Fruit fly (Drosophila melanogaster) whole organism, embryonic: ENCODE measurements around the gene Ilk.

Experiments used
- Antp ChIP-seq: fragments of 200-800 bp; sonication (Bioruptor generic); optimal IDR thresholded peaks from 3 replicates; lab custom pipeline; 2016; ENCODE audit warnings: missing biosample characterization, missing genetic modification characterization
- Atf3 ChIP-seq: fragments of 200-800 bp; sonication (Bioruptor generic); optimal IDR thresholded peaks from 3 replicates; lab custom pipeline; 2016; ENCODE audit warnings: missing biosample characterization, missing genetic modification characterization
- B-H1 ChIP-seq: fragments of 200-800 bp; sonication (Bioruptor generic); IDR thresholded peaks from 3 replicates; pipeline ENCODE4 v1.3.6; 2022; ENCODE audit warnings: missing biosample characterization, missing genetic modification characterization
- CG10979 ChIP-seq: fragments of 200-800 bp; sonication (Bioruptor generic); optimal IDR thresholded peaks from 2 replicates; lab custom pipeline; 2018; ENCODE audit warnings: missing biosample characterization, mild to moderate bottlenecking, missing genetic modification characterization, moderate library complexity
- CG11504 ChIP-seq: fragments of 200-800 bp; sonication (Bioruptor generic); optimal IDR thresholded peaks from 3 replicates; lab custom pipeline; 2019; ENCODE audit warnings: missing biosample characterization, mild to moderate bottlenecking, missing genetic modification characterization, moderate library complexity
- CG12236 ChIP-seq: fragments of 200-800 bp; sonication (Bioruptor generic); optimal IDR thresholded peaks from 2 replicates; lab custom pipeline; 2016; ENCODE audit warnings: missing biosample characterization, missing genetic modification characterization
- CG12942 ChIP-seq: fragments of 200-800 bp; sonication (Bioruptor generic); optimal IDR thresholded peaks from 3 replicates; lab custom pipeline; 2016; ENCODE audit warnings: missing biosample characterization, missing genetic modification characterization
- CG15011 ChIP-seq: fragments of 200-800 bp; sonication (Bioruptor generic); optimal IDR thresholded peaks from 3 replicates; lab custom pipeline; 2018; ENCODE audit warnings: missing biosample characterization, mild to moderate bottlenecking, missing genetic modification characterization
- CG1529 ChIP-seq: fragments of 200-800 bp; sonication (Bioruptor generic); optimal IDR thresholded peaks from 3 replicates; lab custom pipeline; 2018; ENCODE audit warnings: missing biosample characterization, missing genetic modification characterization
- CG18599 ChIP-seq: fragments of 200-800 bp; sonication (Bioruptor generic); optimal IDR thresholded peaks from 3 replicates; lab custom pipeline; 2017; ENCODE audit warnings: missing biosample characterization, missing genetic modification characterization, mild to moderate bottlenecking, moderate library complexity, missing genetic modification reagents
- CG2120 ChIP-seq: fragments of 200-800 bp; sonication (Bioruptor generic); optimal IDR thresholded peaks from 3 replicates; lab custom pipeline; 2016; ENCODE audit warnings: missing biosample characterization, missing genetic modification characterization
- CG30020 ChIP-seq: fragments of 200-800 bp; optimal IDR thresholded peaks from 2 replicates; lab custom pipeline; 2019; ENCODE audit warnings: missing biosample characterization, mild to moderate bottlenecking, missing genetic modification characterization, moderate library complexity
- CG31441 ChIP-seq: fragments of 200-800 bp; sonication (Bioruptor generic); IDR thresholded peaks from 2 replicates; pipeline ENCODE4 v1.3.6; 2022; ENCODE audit warnings: missing biosample characterization, missing genetic modification characterization
- CG4820 ChIP-seq: fragments of 200-800 bp; sonication (Bioruptor generic); optimal IDR thresholded peaks from 3 replicates; lab custom pipeline; 2016; ENCODE audit warnings: missing biosample characterization, missing genetic modification characterization
- CG5180 ChIP-seq: fragments of 200-800 bp; sonication (Bioruptor generic); optimal IDR thresholded peaks from 3 replicates; lab custom pipeline; 2017; ENCODE audit warnings: missing biosample characterization, missing genetic modification characterization, mild to moderate bottlenecking, moderate library complexity, missing genetic modification reagents
- CG8281 ChIP-seq: fragments of 200-800 bp; sonication (Bioruptor generic); optimal IDR thresholded peaks from 2 replicates; lab custom pipeline; 2018; ENCODE audit warnings: missing biosample characterization, mild to moderate bottlenecking, missing genetic modification characterization, moderate library complexity
- CG8478 ChIP-seq: fragments of >200 bp; optimal IDR thresholded peaks from 2 replicates; lab custom pipeline; 2018
- CHES-1-like ChIP-seq: fragments of 200-800 bp; sonication (Bioruptor generic); optimal IDR thresholded peaks from 2 replicates; lab custom pipeline; 2016; ENCODE audit warnings: missing biosample characterization, missing genetic modification characterization
- CoRest ChIP-seq: fragments of 200-800 bp; sonication (Bioruptor generic); optimal IDR thresholded peaks from 3 replicates; lab custom pipeline; 2018; ENCODE audit warnings: missing biosample characterization, mild to moderate bottlenecking, missing genetic modification characterization, moderate library complexity
- D ChIP-seq, 2 experiments: fragments of 200-800 bp in 1 of 2; fragments of >200 bp in 1 of 2; sonication (Bioruptor generic) in 1 of 2; optimal IDR thresholded peaks; 2 replicates in 1 of 2; 3 replicates in 1 of 2; lab custom pipeline; 2017; ENCODE audit warnings: mild to moderate bottlenecking in 1 of 2, missing biosample characterization in 1 of 2, missing genetic modification characterization in 1 of 2, missing genetic modification reagents in 1 of 2
- Dad ChIP-seq: fragments of 200-800 bp; sonication (Bioruptor generic); optimal IDR thresholded peaks from 3 replicates; lab custom pipeline; 2016; ENCODE audit warnings: missing biosample characterization, missing genetic modification characterization
- Dref ChIP-seq: fragments of 200-800 bp; sonication (Bioruptor generic); IDR thresholded peaks from 2 replicates; pipeline ENCODE4 v1.3.6; 2022; ENCODE audit warnings: missing biosample characterization, missing genetic modification characterization
- Drgx ChIP-seq: fragments of 200-800 bp; sonication (Bioruptor generic); IDR thresholded peaks from 2 replicates; pipeline ENCODE4 v1.3.6; 2022; ENCODE audit warnings: missing biosample characterization, missing genetic modification characterization
- Gug ChIP-seq: fragments of 200-800 bp; sonication (Bioruptor generic); IDR thresholded peaks from 4 replicates; pipeline ENCODE4 v1.3.6; 2022; ENCODE audit warnings: missing biosample characterization, missing genetic modification characterization
- Hand ChIP-seq: fragments of 200-800 bp; sonication (Bioruptor generic); optimal IDR thresholded peaks from 2 replicates; lab custom pipeline; 2017; ENCODE audit warnings: mild to moderate bottlenecking, missing biosample characterization, missing genetic modification reagents, missing genetic modification characterization
- Hr3 ChIP-seq: fragments of 200-800 bp; sonication (Bioruptor generic); optimal IDR thresholded peaks from 3 replicates; lab custom pipeline; 2016; ENCODE audit warnings: missing biosample characterization, missing genetic modification characterization
- Jarid2 ChIP-seq: fragments of 200-800 bp; sonication (Bioruptor generic); optimal IDR thresholded peaks from 3 replicates; lab custom pipeline; 2017; ENCODE audit warnings: mild to moderate bottlenecking, missing biosample characterization, missing genetic modification reagents, missing genetic modification characterization
- Myb ChIP-seq: fragments of 200-800 bp; sonication (Bioruptor generic); optimal IDR thresholded peaks from 2 replicates; lab custom pipeline; 2016; ENCODE audit warnings: missing biosample characterization, missing genetic modification characterization
- NK7.1 ChIP-seq: fragments of 200-800 bp; sonication (Bioruptor generic); optimal IDR thresholded peaks from 3 replicates; lab custom pipeline; 2016; ENCODE audit warnings: missing biosample characterization, missing genetic modification characterization
- Sox100B ChIP-seq: fragments of 200-800 bp; sonication (Bioruptor generic); optimal IDR thresholded peaks from 3 replicates; lab custom pipeline; 2018; ENCODE audit warnings: missing biosample characterization, mild to moderate bottlenecking, missing genetic modification characterization
- Tbp ChIP-seq: fragments of >200 bp; optimal IDR thresholded peaks from 2 replicates; lab custom pipeline; 2018; ENCODE audit warnings: missing biosample characterization, missing genetic modification characterization
- abd-A ChIP-seq: fragments of 200-800 bp; sonication (Bioruptor generic); optimal IDR thresholded peaks from 3 replicates; lab custom pipeline; 2019; ENCODE audit warnings: missing biosample characterization, mild to moderate bottlenecking, missing genetic modification characterization, moderate library complexity
- bbx ChIP-seq: fragments of 200-800 bp; sonication (Bioruptor generic); IDR thresholded peaks from 2 replicates; pipeline ENCODE4 v1.3.6; 2022; ENCODE audit warnings: missing biosample characterization, missing genetic modification characterization; ENCODE audit not compliant: partially characterized antibody
- cato ChIP-seq: fragments of 200-800 bp; sonication (Bioruptor generic); optimal IDR thresholded peaks from 2 replicates; lab custom pipeline; 2016; ENCODE audit warnings: missing biosample characterization, missing genetic modification characterization, borderline replicate concordance
- caup ChIP-seq: fragments of 200-800 bp; sonication (Bioruptor generic); optimal IDR thresholded peaks from 3 replicates; lab custom pipeline; 2017; ENCODE audit warnings: missing biosample characterization, mild to moderate bottlenecking, missing genetic modification characterization, moderate library complexity; ENCODE audit not compliant: severe bottlenecking
- chinmo ChIP-seq: fragments of 200-800 bp; sonication (Bioruptor generic); IDR thresholded peaks from 4 replicates; pipeline ENCODE4 v1.3.6; 2022; ENCODE audit warnings: missing biosample characterization, missing genetic modification characterization; ENCODE audit not compliant: partially characterized antibody
- crp ChIP-seq, 2 experiments: fragments of 200-800 bp; sonication (Bioruptor generic); optimal IDR thresholded peaks; 2 replicates in 1 of 2; 3 replicates in 1 of 2; lab custom pipeline; 2017; ENCODE audit warnings: missing biosample characterization in 2 of 2, missing genetic modification characterization in 2 of 2, mild to moderate bottlenecking in 1 of 2, moderate library complexity in 1 of 2
- da ChIP-seq: fragments of 200-800 bp; sonication (Bioruptor generic); optimal IDR thresholded peaks from 2 replicates; lab custom pipeline; 2016; ENCODE audit warnings: missing biosample characterization, missing genetic modification characterization
- dimm ChIP-seq: fragments of 200-800 bp; sonication (Bioruptor generic); IDR thresholded peaks from 2 replicates; pipeline ENCODE4 v1.3.6; 2022; ENCODE audit warnings: missing biosample characterization, missing genetic modification characterization
- hbn ChIP-seq: fragments of 200-800 bp; sonication (Bioruptor generic); IDR thresholded peaks from 2 replicates; pipeline ENCODE4 v1.3.6; 2022; ENCODE audit warnings: missing biosample characterization, missing genetic modification characterization; ENCODE audit not compliant: partially characterized antibody
- jigr1 ChIP-seq: fragments of 200-800 bp; sonication (Bioruptor generic); IDR thresholded peaks from 3 replicates; pipeline ENCODE4 v1.3.6; 2022; ENCODE audit warnings: missing biosample characterization, missing genetic modification characterization
- pita ChIP-seq: fragments of 200-800 bp; sonication (Bioruptor generic); optimal IDR thresholded peaks from 2 replicates; lab custom pipeline; 2017; ENCODE audit warnings: missing biosample characterization, mild to moderate bottlenecking, missing genetic modification characterization
- sens-2 ChIP-seq: fragments of 200-800 bp; sonication (Bioruptor generic); IDR thresholded peaks from 2 replicates; pipeline ENCODE4 v1.3.6; 2022; ENCODE audit warnings: missing biosample characterization, missing genetic modification characterization
- sima ChIP-seq: fragments of 200-800 bp; sonication (Bioruptor generic); optimal IDR thresholded peaks from 2 replicates; lab custom pipeline; 2016; ENCODE audit warnings: missing biosample characterization, missing genetic modification characterization
- slbo ChIP-seq: fragments of 200-800 bp; sonication (Bioruptor generic); IDR thresholded peaks from 2 replicates; pipeline ENCODE4 v1.3.6; 2022; ENCODE audit warnings: missing biosample characterization, missing genetic modification characterization
- tll ChIP-seq, 2 experiments: fragments of 200-800 bp in 1 of 2; fragments of >200 bp in 1 of 2; sonication (Bioruptor generic) in 1 of 2; optimal IDR thresholded peaks; 2 replicates each; lab custom pipeline; 2017 to 2019; ENCODE audit warnings: missing biosample characterization in 2 of 2, missing genetic modification characterization in 2 of 2, mild to moderate bottlenecking in 1 of 2, moderate library complexity in 1 of 2
- tx ChIP-seq: fragments of 200-800 bp; sonication (Bioruptor generic); optimal IDR thresholded peaks from 2 replicates; lab custom pipeline; 2016; ENCODE audit warnings: missing biosample characterization, missing genetic modification characterization
- vvl ChIP-seq: fragments of 200-800 bp; sonication (Bioruptor generic); IDR thresholded peaks from 2 replicates; pipeline ENCODE4 v1.3.6; 2022; ENCODE audit warnings: missing biosample characterization, missing genetic modification characterization
- wek ChIP-seq: fragments of 200-800 bp; sonication (Bioruptor generic); optimal IDR thresholded peaks from 3 replicates; lab custom pipeline; 2018; ENCODE audit warnings: missing biosample characterization, mild to moderate bottlenecking, missing genetic modification characterization, moderate library complexity

The Ilk gene

dm6 chr3L:21176935-21177581 lies 39.6 kb upstream of the Ilk start (continued):
- TF ChIP-seq sima (GFP tag; lab: Kevin White, UChicago) (no peak), CG10979 (tag; lab: Kevin White, UChicago) (no peak), Tbp (GFP tag; lab: Kevin White, UChicago) (no peak), CG8281 (tag; lab: Kevin White, UChicago) (peak; percentile 52), caup (GFP tag; lab: Kevin White, UChicago) (peak; percentile 76), Drgx (peak; percentile 71), CHES-1-like (peak; percentile 30), jigr1 (GFP tag; lab: Robert Waterston, UW) (no peak), abd-A (peak; percentile 75), CG11504 (tag; lab: Kevin White, UChicago) (no peak), NK7.1 (GFP tag; lab: Kevin White, UChicago) (peak; percentile 29), da (GFP tag; lab: Kevin White, UChicago) (no peak), CoRest (tag; lab: Kevin White, UChicago) (no peak), CG12942 (GFP tag; lab: Kevin White, UChicago) (peak; percentile 33), CG5180 (GFP tag; lab: Kevin White, UChicago) (no peak), Myb (GFP tag; lab: Kevin White, UChicago) (peak; percentile 25), CG8478 (lab: Kevin White, UChicago) (no peak), Dref (no peak), CG12236 (GFP tag; lab: Kevin White, UChicago) (peak; percentile 23), chinmo (GFP tag; lab: Robert Waterston, UW) (no peak), dimm (no peak), CG4820 (GFP tag; lab: Kevin White, UChicago) (no peak), slbo (peak; percentile 93), tll (GFP tag; optimal IDR thresholded peaks at IDR 0.05; lab: Kevin White, UChicago) (no peak), sens-2 (GFP tag; lab: Robert Waterston, UW) (no peak), CG2120 (GFP tag; lab: Kevin White, UChicago) (peak; percentile 93), wek (GFP tag; lab: Kevin White, UChicago) (no peak), bbx (GFP tag; lab: Robert Waterston, UW) (no peak), vvl (peak; percentile 74; the same call in 1 of the 2 replicates), CG31441 (GFP tag; lab: Robert Waterston, UW) (no peak), CG15011 (peak; percentile 67), crp (GFP tag; optimal IDR thresholded peaks at IDR 0.05; lab: Kevin White, UChicago) (no peak), CG1529 (no peak), tx (GFP tag; lab: Kevin White, UChicago) (no peak), Hand (no peak), Dad (GFP tag; lab: Kevin White, UChicago) (peak; percentile 34), hbn (no peak), D (optimal IDR thresholded peaks at IDR 0.05; lab: Kevin White, UChicago) (no peak), D (GFP tag; optimal IDR thresholded peaks at IDR 0.05; lab: Kevin White, UChicago) (no peak), B-H1 (GFP tag; lab: Robert Waterston, UW) (peak; percentile 53; the same call in 1 of the 3 replicates), Jarid2 (peak; percentile 16), CG18599 (GFP tag; lab: Kevin White, UChicago) (peak; percentile 80), Hr3 (peak; percentile 56), cato (GFP tag; lab: Kevin White, UChicago) (no peak), Antp (GFP tag; lab: Kevin White, UChicago) (peak; percentile 31), Gug (GFP tag; lab: Robert Waterston, UW) (peak; percentile 68; the same call in 2 of the 4 replicates), CG30020 (tag; lab: Kevin White, UChicago) (no peak), Atf3 (peak; percentile 53), pita (no peak), Sox100B (GFP tag; lab: Kevin White, UChicago) (no peak)
